Fruit fly (Drosophila melanogaster): ENCODE data around the gene chinmo.
A peak's percentile ranks its signal among the peaks of the same experiment; 100 is the strongest.

The chinmo gene

DNA sequence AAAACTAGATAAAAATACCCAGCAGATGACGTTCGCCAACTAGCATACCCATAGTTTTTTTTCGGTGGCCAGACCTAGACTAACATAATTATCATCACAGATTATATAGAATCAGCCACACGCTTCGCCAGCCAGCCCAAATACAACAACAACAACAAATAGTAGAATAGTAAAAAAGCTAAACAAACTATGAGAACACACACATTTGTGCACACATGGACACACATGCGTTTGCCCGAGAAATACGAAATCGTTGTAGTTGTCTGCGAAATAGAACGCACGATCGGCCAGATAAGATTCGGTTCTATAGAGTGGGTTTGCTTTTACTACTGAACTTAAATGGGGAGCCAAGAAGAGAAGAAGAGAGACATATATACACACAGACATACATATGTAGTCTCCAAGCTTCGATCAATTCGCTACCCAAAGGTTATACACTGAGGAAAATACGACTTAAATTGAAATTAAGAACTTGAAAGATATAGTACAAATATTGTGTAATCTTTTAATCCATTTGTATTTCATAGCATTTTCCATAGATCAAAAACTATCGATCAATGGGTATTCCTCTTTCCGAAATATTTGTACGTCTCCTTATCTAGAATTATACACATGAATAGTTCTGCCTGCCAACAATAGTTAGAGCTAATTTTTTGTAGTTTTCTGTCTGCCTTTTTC is 23.1 kb upstream of the chinmo start (continued):
- TF ChIP-seq fd3F (GFP tag; optimal IDR thresholded peaks at IDR 0.05) (peak; percentile 50), B-H2 (GFP tag; optimal IDR thresholded peaks at IDR 0.05) (peak; percentile 23), CG6765 (GFP tag; optimal IDR thresholded peaks at IDR 0.05) (peak; percentile 50), CG17829 (tag; optimal IDR thresholded peaks at IDR 0.05) (no peak), CG10274 (GFP tag; optimal IDR thresholded peaks at IDR 0.05) (no peak), Tbp (GFP tag; optimal IDR thresholded peaks at IDR 0.05) (no peak), CG14050 (GFP tag; IDR thresholded peaks at IDR 0.05) (no peak), ab (GFP tag; optimal IDR thresholded peaks at IDR 0.05) (no peak), CG2199 (GFP tag; IDR thresholded peaks at IDR 0.05) (no peak), CG11456 (GFP tag; IDR thresholded peaks at IDR 0.05) (peak; percentile 73), Hmx (GFP tag; optimal IDR thresholded peaks at IDR 0.05) (no peak), ERR (GFP tag; optimal IDR thresholded peaks at IDR 0.05) (peak; percentile 51), CG31224 (GFP tag; IDR thresholded peaks at IDR 0.05) (peak; percentile 57), Dp (GFP tag; optimal IDR thresholded peaks at IDR 0.05) (no peak), Chrac-16 (GFP tag; optimal IDR thresholded peaks at IDR 0.05) (no peak), Optix (GFP tag; IDR thresholded peaks at IDR 0.05) (no peak), CG34224 (GFP tag; IDR thresholded peaks at IDR 0.05; ENCODE audit: partially characterized antibody) (no peak), hth (optimal IDR thresholded peaks at IDR 0.05) (no peak), CG12659 (GFP tag; optimal IDR thresholded peaks at IDR 0.05) (peak; percentile 55), CG14667 (GFP tag; IDR thresholded peaks at IDR 0.05) (no peak), CG14441 (GFP tag; IDR thresholded peaks at IDR 0.05) (peak; percentile 38; the same call in 1 of the 2 replicates), CG9932 (GFP tag; IDR thresholded peaks at IDR 0.05) (peak; percentile 78), Atf6 (GFP tag; IDR thresholded peaks at IDR 0.05) (peak; percentile 83), E2f2 (GFP tag; IDR thresholded peaks at IDR 0.05) (peak; percentile 28; the same call in 1 of the 2 replicates), Mes4 (GFP tag; optimal IDR thresholded peaks at IDR 0.05) (no peak), schlank (tag; optimal IDR thresholded peaks at IDR 0.05) (no peak), Spps (tag; optimal IDR thresholded peaks at IDR 0.05) (no peak), wor (GFP tag; IDR thresholded peaks at IDR 0.05) (no peak), CG7786 (GFP tag; optimal IDR thresholded peaks at IDR 0.05) (peak; percentile 67), lilli (GFP tag; optimal IDR thresholded peaks at IDR 0.05) (peak; percentile 79), chm (GFP tag; IDR thresholded peaks at IDR 0.05) (0 out of 2 replicates have a peak, but pooled peaks have one; percentile 44), fu2 (GFP tag; optimal IDR thresholded peaks at IDR 0.05) (peak; percentile 49), CG3847 (GFP tag; IDR thresholded peaks at IDR 0.05) (peak; percentile 58), Ada2b (GFP tag; IDR thresholded peaks at IDR 0.05) (peak; percentile 67), kay (GFP tag; optimal IDR thresholded peaks at IDR 0.05) (no peak), CG13296 (GFP tag; optimal IDR thresholded peaks at IDR 0.05) (peak; percentile 53), az2 (GFP tag; optimal IDR thresholded peaks at IDR 0.05) (peak; percentile 11), tna (GFP tag; IDR thresholded peaks at IDR 0.05; ENCODE audit: partially characterized antibody) (no peak), kni (GFP tag; optimal IDR thresholded peaks at IDR 0.05) (no peak)

DNA sequence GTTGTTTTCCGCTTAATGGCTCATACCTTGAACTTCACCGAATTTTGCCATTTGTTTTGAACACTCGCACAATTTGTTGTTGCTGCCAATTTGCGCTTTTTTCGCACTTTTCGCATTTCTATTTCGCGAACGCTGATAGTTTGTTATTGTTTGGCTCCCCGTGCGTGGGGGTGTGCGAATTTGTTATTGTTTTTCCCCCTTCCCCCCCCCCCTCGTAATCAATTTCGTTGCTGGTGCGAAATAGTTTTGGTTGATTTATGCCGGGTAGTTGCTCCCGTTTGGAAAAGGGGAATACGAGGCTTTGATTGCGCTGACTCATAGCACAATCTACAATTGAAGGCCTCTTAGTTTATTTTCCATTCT is 22.6 kb upstream of the chinmo start:
- 0 out of 3 replicates have a peak, but pooled peaks have one; percentile 9 for TF ChIP-seq tgo (GFP tag; IDR thresholded peaks at IDR 0.05)
- TF ChIP-seq rib (GFP tag; IDR thresholded peaks at IDR 0.05), result peak; percentile 85
- no peak for TF ChIP-seq ftz-f1 (GFP tag; optimal IDR thresholded peaks at IDR 0.05)
- no peak for TF ChIP-seq CG8290 (GFP tag; optimal IDR thresholded peaks at IDR 0.05)
- TF ChIP-seq CG8290 (tag; optimal IDR thresholded peaks at IDR 0.05), result peak in 1 of 2 experiments; percentile 2
- TF ChIP-seq twi (tag; optimal IDR thresholded peaks at IDR 0.05), result no peak
